Worm (Caenorhabditis elegans) whole organism, L1 larva: Measurements from ENCODE around the gene par-1.

ENCODE experiments used
- C16A3.4 ChIP-seq: fragments of 150-350 bp; optimal IDR thresholded peaks from 2 replicates; lab custom pipeline; 2014; ENCODE audit warnings: missing biosample characterization, missing genetic modification characterization
- F16B12.6 ChIP-seq: fragments of 150-350 bp; optimal IDR thresholded peaks from 2 replicates; lab custom pipeline; 2014; ENCODE audit warnings: missing biosample characterization, missing genetic modification characterization
- alr-1 ChIP-seq: fragments of 200-800 bp; sonication (Bioruptor generic); optimal IDR thresholded peaks from 2 replicates; lab custom pipeline; 2018; ENCODE audit warnings: borderline replicate concordance, mild to moderate bottlenecking, missing genetic modification characterization, missing compliant biosample characterization
- aly-2 ChIP-seq: fragments of 150-350 bp; optimal IDR thresholded peaks from 2 replicates; lab custom pipeline; 2014; ENCODE audit warnings: missing biosample characterization, missing genetic modification characterization
- blmp-1 ChIP-seq: fragments of 150-350 bp; optimal IDR thresholded peaks from 2 replicates; lab custom pipeline; 2014; ENCODE audit warnings: missing biosample characterization, missing genetic modification characterization
- ceh-63 ChIP-seq: fragments of 200-800 bp; sonication (Bioruptor generic); optimal IDR thresholded peaks from 2 replicates; lab custom pipeline; 2018; ENCODE audit warnings: mild to moderate bottlenecking, missing genetic modification characterization, missing compliant biosample characterization
- ceh-8 ChIP-seq: fragments of 200-800 bp; sonication (Bioruptor generic); optimal IDR thresholded peaks from 2 replicates; lab custom pipeline; 2018; ENCODE audit warnings: mild to moderate bottlenecking, missing genetic modification characterization, moderate library complexity, missing compliant biosample characterization
- ceh-90 ChIP-seq: sonication (generic microtip); optimal IDR thresholded peaks from 2 replicates; lab custom pipeline; 2016; ENCODE audit warnings: missing genetic modification characterization, missing compliant biosample characterization
- efl-1 ChIP-seq, 4 experiments: fragments of 150-350 bp; optimal IDR thresholded peaks in 3 of 4; peaks in 1 of 4; 1 replicate in 1 of 4; 2 replicates in 3 of 4; lab custom pipeline; 2014; ENCODE audit warnings: missing biosample characterization in 2 of 4, missing genetic modification characterization in 2 of 4, missing genetic modification reagents in 2 of 4
- efl-3 ChIP-seq: fragments of 200-800 bp; sonication (Bioruptor generic); optimal IDR thresholded peaks from 2 replicates; lab custom pipeline; 2018; ENCODE audit warnings: mild to moderate bottlenecking, missing genetic modification characterization, missing compliant biosample characterization
- egl-27 ChIP-seq, 2 experiments: fragments of 150-350 bp in 1 of 2; sonication (generic microtip); optimal IDR thresholded peaks; 3 replicates each; lab custom pipeline; 2017 to 2018; ENCODE audit warnings: missing biosample characterization in 2 of 2, missing genetic modification characterization in 2 of 2, missing genetic modification reagents in 2 of 2
- elt-3 ChIP-seq, 6 experiments: fragments of 150-350 bp in 1 of 6; sonication (generic microtip); optimal IDR thresholded peaks; 2 replicates each; lab custom pipeline; 2017 to 2018; ENCODE audit warnings: missing biosample characterization in 6 of 6, missing genetic modification characterization in 6 of 6, inconsistent platforms in 1 of 6
- ets-5 ChIP-seq: fragments of 200-800 bp; sonication (Bioruptor generic); IDR thresholded peaks from 2 replicates; pipeline ENCODE4 v1.3.6; 2022; ENCODE audit warnings: missing genetic modification characterization, missing compliant biosample characterization
- fkh-10 ChIP-seq: sonication (generic microtip); optimal IDR thresholded peaks from 2 replicates; lab custom pipeline; 2017; ENCODE audit warnings: missing biosample characterization, missing genetic modification reagents, missing genetic modification characterization
- fos-1 ChIP-seq: fragments of 150-350 bp; optimal IDR thresholded peaks from 2 replicates; lab custom pipeline; 2014; ENCODE audit warnings: missing biosample characterization, missing genetic modification characterization
- grh-1 ChIP-seq: fragments of 200-800 bp; sonication (Bioruptor generic); IDR thresholded peaks from 2 replicates; pipeline ENCODE4 v1.3.6; 2022; ENCODE audit warnings: missing genetic modification reagents, missing genetic modification characterization, missing compliant biosample characterization
- hlh-17 ChIP-seq: fragments of 200-800 bp; sonication (Bioruptor generic); optimal IDR thresholded peaks from 2 replicates; lab custom pipeline; 2018; ENCODE audit warnings: missing genetic modification characterization, mild to moderate bottlenecking, missing compliant biosample characterization, moderate library complexity, borderline replicate concordance
- hpl-2 ChIP-seq: fragments of 150-350 bp; optimal IDR thresholded peaks from 2 replicates; lab custom pipeline; 2014; ENCODE audit warnings: missing biosample characterization, missing genetic modification reagents, missing genetic modification characterization
- jun-1 ChIP-seq: fragments of 150-350 bp; optimal IDR thresholded peaks from 2 replicates; lab custom pipeline; 2014; ENCODE audit warnings: missing biosample characterization, missing genetic modification reagents, missing genetic modification characterization
- lin-14 ChIP-seq: fragments of 200-800 bp; sonication (Bioruptor generic); optimal IDR thresholded peaks from 2 replicates; lab custom pipeline; 2018; ENCODE audit warnings: mild to moderate bottlenecking, missing genetic modification characterization, moderate library complexity, missing compliant biosample characterization
- lin-15B ChIP-seq: fragments of 150-350 bp; sonication (generic microtip); optimal IDR thresholded peaks from 3 replicates; lab custom pipeline; 2014; ENCODE audit warnings: missing biosample characterization, missing genetic modification characterization
- lin-35 ChIP-seq, 2 experiments: fragments of 150-350 bp; optimal IDR thresholded peaks; 2 replicates each; lab custom pipeline; 2014; ENCODE audit warnings: missing biosample characterization in 2 of 2, missing genetic modification characterization in 2 of 2, missing genetic modification reagents in 2 of 2
- lin-39 ChIP-seq: fragments of 150-350 bp; optimal IDR thresholded peaks from 2 replicates; lab custom pipeline; 2014; ENCODE audit warnings: missing biosample characterization, missing genetic modification reagents, missing genetic modification characterization
- lir-3 ChIP-seq: sonication (generic microtip); optimal IDR thresholded peaks from 2 replicates; lab custom pipeline; 2016; ENCODE audit warnings: mild to moderate bottlenecking, missing genetic modification characterization, moderate library complexity, missing compliant biosample characterization; ENCODE audit not compliant: poor library complexity
- lsy-2 ChIP-seq, 2 experiments: fragments of 150-350 bp; optimal IDR thresholded peaks; 2 replicates each; lab custom pipeline; 2014; ENCODE audit warnings: missing biosample characterization in 2 of 2, missing genetic modification characterization in 2 of 2
- mdl-1 ChIP-seq, 2 experiments: fragments of 150-350 bp; optimal IDR thresholded peaks; 2 replicates each; lab custom pipeline; 2014 to 2017; ENCODE audit warnings: missing biosample characterization in 2 of 2, missing genetic modification characterization in 2 of 2, inconsistent platforms in 1 of 2
- mep-1 ChIP-seq: fragments of 150-350 bp; optimal IDR thresholded peaks from 2 replicates; lab custom pipeline; 2014; ENCODE audit warnings: missing biosample characterization, missing genetic modification characterization
- nhr-12 ChIP-seq: sonication (generic microtip); optimal IDR thresholded peaks from 2 replicates; lab custom pipeline; 2017; ENCODE audit warnings: missing biosample characterization, missing genetic modification characterization
- nhr-19 ChIP-seq: fragments of 200-800 bp; sonication (Bioruptor generic); conservative IDR thresholded peaks from 2 replicates; pipeline ENCODE4 v1.3.6; 2022; ENCODE audit warnings: missing genetic modification characterization, missing compliant biosample characterization
- nhr-20 ChIP-seq: sonication (generic microtip); optimal IDR thresholded peaks from 2 replicates; lab custom pipeline; 2016; ENCODE audit warnings: mild to moderate bottlenecking, missing genetic modification characterization, missing compliant biosample characterization
- nhr-237 ChIP-seq: fragments of 150-350 bp; optimal IDR thresholded peaks from 2 replicates; lab custom pipeline; 2014; ENCODE audit warnings: missing biosample characterization, missing genetic modification characterization
- nhr-47 ChIP-seq: sonication (generic microtip); optimal IDR thresholded peaks from 2 replicates; lab custom pipeline; 2016; ENCODE audit warnings: mild to moderate bottlenecking, missing genetic modification characterization, moderate library complexity, missing compliant biosample characterization
- nhr-76 ChIP-seq: sonication (generic microtip); optimal IDR thresholded peaks from 2 replicates; lab custom pipeline; 2017; ENCODE audit warnings: missing biosample characterization, missing genetic modification characterization
- nhr-77 ChIP-seq: fragments of 150-350 bp; optimal IDR thresholded peaks from 2 replicates; lab custom pipeline; 2014; ENCODE audit warnings: missing biosample characterization, missing genetic modification characterization
- nhr-84 ChIP-seq: sonication (generic microtip); optimal IDR thresholded peaks from 2 replicates; lab custom pipeline; 2017; ENCODE audit warnings: missing biosample characterization, missing genetic modification characterization
- nhr-85 ChIP-seq: sonication (generic microtip); peaks from one replicate; lab custom pipeline; 2016; ENCODE audit warnings: missing genetic modification characterization, inconsistent platforms, missing compliant biosample characterization
- nhr-90 ChIP-seq: sonication (generic microtip); optimal IDR thresholded peaks from 2 replicates; lab custom pipeline; 2016; ENCODE audit warnings: mild to moderate bottlenecking, missing genetic modification characterization, missing compliant biosample characterization; ENCODE audit not compliant: poor library complexity
- pag-3 ChIP-seq: sonication (generic microtip); optimal IDR thresholded peaks from 2 replicates; lab custom pipeline; 2017; ENCODE audit warnings: missing genetic modification characterization, mild to moderate bottlenecking, missing compliant biosample characterization, antibody characterized with exemption, borderline replicate concordance; ENCODE audit not compliant: insufficient read depth
- pax-3 ChIP-seq: fragments of 200-800 bp; sonication (Bioruptor generic); optimal IDR thresholded peaks from 2 replicates; lab custom pipeline; 2018; ENCODE audit warnings: mild to moderate bottlenecking, missing genetic modification characterization, moderate library complexity, missing compliant biosample characterization
- rnt-1 ChIP-seq: sonication (generic microtip); optimal IDR thresholded peaks from 2 replicates; lab custom pipeline; 2016; ENCODE audit warnings: mild to moderate bottlenecking, missing genetic modification characterization, moderate library complexity, missing compliant biosample characterization
- skn-1 ChIP-seq: fragments of 150-350 bp; optimal IDR thresholded peaks from 2 replicates; lab custom pipeline; 2014; ENCODE audit warnings: missing biosample characterization, missing genetic modification characterization
- snu-23 ChIP-seq: sonication (generic microtip); optimal IDR thresholded peaks from 2 replicates; lab custom pipeline; 2016; ENCODE audit warnings: missing genetic modification characterization, missing compliant biosample characterization
- sox-4 ChIP-seq: sonication (generic microtip); optimal IDR thresholded peaks from 2 replicates; lab custom pipeline; 2016; ENCODE audit warnings: missing genetic modification characterization, missing compliant biosample characterization
- sptf-1 ChIP-seq: fragments of 150-350 bp; optimal IDR thresholded peaks from 2 replicates; lab custom pipeline; 2014; ENCODE audit warnings: missing biosample characterization, missing genetic modification characterization
- swsn-7 ChIP-seq: sonication (generic microtip); optimal IDR thresholded peaks from 2 replicates; lab custom pipeline; 2016; ENCODE audit warnings: missing genetic modification characterization, missing compliant biosample characterization
- tlp-1 ChIP-seq: fragments of 150-350 bp; optimal IDR thresholded peaks from 2 replicates; lab custom pipeline; 2014; ENCODE audit warnings: missing biosample characterization, missing genetic modification characterization
- unc-130 ChIP-seq: fragments of 150-350 bp; optimal IDR thresholded peaks from 2 replicates; lab custom pipeline; 2017; ENCODE audit warnings: missing biosample characterization, missing genetic modification characterization, inconsistent platforms
- unc-62 ChIP-seq: fragments of 150-350 bp; optimal IDR thresholded peaks from 2 replicates; lab custom pipeline; 2014; ENCODE audit warnings: missing biosample characterization, missing genetic modification reagents, missing genetic modification characterization
- unc-86 ChIP-seq: sonication (generic microtip); optimal IDR thresholded peaks from 2 replicates; lab custom pipeline; 2016; ENCODE audit warnings: missing genetic modification characterization, missing compliant biosample characterization
- vab-15 ChIP-seq: sonication (generic microtip); optimal IDR thresholded peaks from 2 replicates; lab custom pipeline; 2017; ENCODE audit warnings: missing genotype, mild to moderate bottlenecking, missing genetic modification characterization, missing compliant biosample characterization
- ztf-11 ChIP-seq, 2 experiments: sonication (generic microtip); optimal IDR thresholded peaks; 2 replicates each; lab custom pipeline; 2016 to 2017; ENCODE audit warnings: missing genetic modification characterization in 2 of 2, missing biosample characterization in 1 of 2, missing compliant biosample characterization in 1 of 2

The par-1 gene

ce11 chrV:14134757-14135441 is 10.3 kb downstream of the par-1 start:
- no peak for TF ChIP-seq pag-3 (tag; lab: Kevin White, UChicago)
- peak in 1 of 2 experiments; percentile 30 for TF ChIP-seq lsy-2 (tag; optimal IDR thresholded peaks at IDR 0.05; lab: Kevin White, UChicago)
- TF ChIP-seq lin-39 (tag; lab: Kevin White, UChicago): no peak
- TF ChIP-seq ets-5 (GFP tag; lab: Robert Waterston, UW): no peak
- no peak for TF ChIP-seq unc-130 (tag; lab: Kevin White, UChicago)
- TF ChIP-seq nhr-90: no peak
- TF ChIP-seq lin-35 (GFP tag; optimal IDR thresholded peaks at IDR 0.05; lab: Kevin White, UChicago): peak in 1 of 2 experiments; percentile 5
- TF ChIP-seq fkh-10 (GFP tag; lab: Kevin White, UChicago): no peak
- no peak for TF ChIP-seq vab-15 (tag; lab: Kevin White, UChicago)
- no peak for TF ChIP-seq nhr-20
- no peak for TF ChIP-seq swsn-7 (tag; lab: Kevin White, UChicago)
- no peak for TF ChIP-seq unc-62 (GFP tag; lab: Kevin White, UChicago)
- TF ChIP-seq ceh-90: no peak
- no peak for TF ChIP-seq ztf-11 (tag; optimal IDR thresholded peaks at IDR 0.05; lab: Kevin White, UChicago)
- TF ChIP-seq nhr-47: no peak
- no peak for TF ChIP-seq nhr-19 (GFP tag; lab: Robert Waterston, UW)
- no peak for TF ChIP-seq pax-3 (tag; lab: Kevin White, UChicago)
- TF ChIP-seq nhr-76 (tag; lab: Kevin White, UChicago): no peak
- TF ChIP-seq mep-1 (tag; lab: Kevin White, UChicago): no peak
- no peak for TF ChIP-seq F16B12.6 (tag; lab: Kevin White, UChicago)
- TF ChIP-seq fos-1: no peak
- TF ChIP-seq lin-14 (GFP tag; lab: Kevin White, UChicago): peak; percentile 54
- no peak for TF ChIP-seq sox-4 (tag; lab: Kevin White, UChicago)
- peak; percentile 15 for TF ChIP-seq blmp-1 (tag; lab: Kevin White, UChicago)
- no peak for TF ChIP-seq lir-3
- TF ChIP-seq hlh-17 (GFP tag; lab: Kevin White, UChicago): no peak
- TF ChIP-seq mdl-1 (tag; optimal IDR thresholded peaks at IDR 0.05; lab: Kevin White, UChicago): no peak
- TF ChIP-seq unc-86 (tag; lab: Kevin White, UChicago): no peak
- no peak for TF ChIP-seq nhr-12 (tag; lab: Kevin White, UChicago)
- TF ChIP-seq tlp-1: peak; percentile 18
- TF ChIP-seq ceh-8 (GFP tag; lab: Kevin White, UChicago): no peak
- TF ChIP-seq elt-3 (tag; optimal IDR thresholded peaks at IDR 0.05; lab: Kevin White, UChicago): peak in 3 of 6 experiments; percentile 12 to 48 (median 26)
- TF ChIP-seq egl-27 (tag; optimal IDR thresholded peaks at IDR 0.05; lab: Kevin White, UChicago): no peak
- TF ChIP-seq jun-1 (tag; lab: Kevin White, UChicago): no peak
- TF ChIP-seq efl-1 (optimal IDR thresholded peaks at IDR 0.05; lab: Kevin White, UChicago): no peak
- no peak for TF ChIP-seq efl-1 (GFP tag; optimal IDR thresholded peaks at IDR 0.05 in 1 of 2; lab: Kevin White, UChicago)
- no peak for TF ChIP-seq efl-3 (GFP tag; lab: Kevin White, UChicago)
- no peak for TF ChIP-seq C16A3.4 (tag; lab: Kevin White, UChicago)
- no peak for TF ChIP-seq hpl-2
- TF ChIP-seq ceh-63 (GFP tag; lab: Kevin White, UChicago): no peak
- TF ChIP-seq skn-1 (tag; lab: Kevin White, UChicago): no peak
- no peak for TF ChIP-seq sptf-1 (tag; lab: Kevin White, UChicago)
- no peak for TF ChIP-seq rnt-1 (tag; lab: Kevin White, UChicago)
- TF ChIP-seq nhr-77 (tag; lab: Kevin White, UChicago): no peak
- TF ChIP-seq lin-15B (tag; lab: Kevin White, UChicago): no peak
- TF ChIP-seq nhr-84 (tag; lab: Kevin White, UChicago): no peak
- no peak for TF ChIP-seq nhr-237
- TF ChIP-seq alr-1 (tag; lab: Kevin White, UChicago): no peak
- no peak for TF ChIP-seq grh-1 (GFP tag; lab: Robert Waterston, UW)
- no peak for TF ChIP-seq aly-2 (tag; lab: Kevin White, UChicago)
- TF ChIP-seq snu-23: no peak
- peak; percentile 75 for TF ChIP-seq nhr-85 (tag; lab: Kevin White, UChicago)
